Worm (Caenorhabditis elegans) whole organism, late embryonic: Measurements from ENCODE around the gene his-69.

ENCODE experiments used
- C38D4.7 ChIP-seq: fragments of 200-800 bp; sonication (Bioruptor generic); optimal IDR thresholded peaks from 2 replicates; lab custom pipeline; 2018; ENCODE audit warnings: mild to moderate bottlenecking, missing genetic modification characterization, moderate library complexity, missing compliant biosample characterization
- F13H6.1 ChIP-seq: sonication (generic microtip); optimal IDR thresholded peaks from 2 replicates; lab custom pipeline; 2016; ENCODE audit warnings: missing genetic modification characterization, missing compliant biosample characterization
- T23F11.4 ChIP-seq: fragments of 200-800 bp; sonication (Bioruptor generic); optimal IDR thresholded peaks from 2 replicates; lab custom pipeline; 2018; ENCODE audit warnings: mild to moderate bottlenecking, missing genetic modification characterization, missing compliant biosample characterization
- Y22D7AL.16 ChIP-seq: sonication (generic microtip); optimal IDR thresholded peaks from 2 replicates; lab custom pipeline; 2016; ENCODE audit warnings: missing genetic modification characterization, missing compliant biosample characterization
- ahr-1 ChIP-seq: sonication (generic microtip); optimal IDR thresholded peaks from 2 replicates; lab custom pipeline; 2016; ENCODE audit warnings: missing genetic modification characterization, missing compliant biosample characterization
- ama-1 ChIP-seq: fragments of 150-350 bp; optimal IDR thresholded peaks from 2 replicates; lab custom pipeline; 2014
- ceh-18 ChIP-seq: sonication (generic microtip); optimal IDR thresholded peaks from 2 replicates; lab custom pipeline; 2016; ENCODE audit warnings: missing genetic modification characterization, missing compliant biosample characterization
- ceh-22 ChIP-seq: sonication (generic microtip); optimal IDR thresholded peaks from 2 replicates; lab custom pipeline; 2017; ENCODE audit warnings: missing biosample characterization, missing genetic modification characterization
- ceh-24 ChIP-seq: sonication (generic microtip); optimal IDR thresholded peaks from 2 replicates; lab custom pipeline; 2016; ENCODE audit warnings: mild to moderate bottlenecking, missing genetic modification characterization, missing compliant biosample characterization
- ceh-30 ChIP-seq: fragments of 150-350 bp; optimal IDR thresholded peaks from 2 replicates; lab custom pipeline; 2014; ENCODE audit warnings: missing biosample characterization, missing genetic modification characterization
- ceh-31 ChIP-seq: sonication (generic microtip); optimal IDR thresholded peaks from 2 replicates; lab custom pipeline; 2016; ENCODE audit warnings: missing genetic modification characterization, missing compliant biosample characterization
- ceh-34 ChIP-seq: sonication (generic microtip); optimal IDR thresholded peaks from 2 replicates; lab custom pipeline; 2016; ENCODE audit warnings: mild to moderate bottlenecking, missing genetic modification characterization, missing compliant biosample characterization
- ceh-48 ChIP-seq: sonication (generic microtip); optimal IDR thresholded peaks from 2 replicates; lab custom pipeline; 2016; ENCODE audit warnings: missing genetic modification characterization, inconsistent platforms, missing compliant biosample characterization
- ceh-6 ChIP-seq: fragments of 200-800 bp; sonication (Bioruptor generic); optimal IDR thresholded peaks from 2 replicates; lab custom pipeline; 2018; ENCODE audit warnings: mild to moderate bottlenecking, missing genetic modification characterization, missing compliant biosample characterization
- dve-1 ChIP-seq: sonication (generic microtip); optimal IDR thresholded peaks from 2 replicates; lab custom pipeline; 2017; ENCODE audit warnings: antibody characterized with exemption, mild to moderate bottlenecking, missing genetic modification characterization, missing compliant biosample characterization
- elt-2 ChIP-seq: sonication (generic microtip); optimal IDR thresholded peaks from 2 replicates; lab custom pipeline; 2016; ENCODE audit warnings: missing genetic modification reagents, missing genetic modification characterization, missing compliant biosample characterization
- ets-4 ChIP-seq: sonication (generic microtip); optimal IDR thresholded peaks from 2 replicates; lab custom pipeline; 2016; ENCODE audit warnings: missing genetic modification characterization, missing compliant biosample characterization
- eyg-1 ChIP-seq: sonication (generic microtip); optimal IDR thresholded peaks from 2 replicates; lab custom pipeline; 2016; ENCODE audit warnings: missing genotype, missing genetic modification characterization, missing compliant biosample characterization
- gmeb-2 ChIP-seq: sonication (generic microtip); optimal IDR thresholded peaks from 2 replicates; lab custom pipeline; 2016; ENCODE audit warnings: missing genetic modification characterization, inconsistent platforms, missing compliant biosample characterization
- hlh-13 ChIP-seq: fragments of 200-800 bp; sonication (Bioruptor generic); optimal IDR thresholded peaks from 2 replicates; lab custom pipeline; 2018; ENCODE audit warnings: mild to moderate bottlenecking, missing genetic modification characterization, missing compliant biosample characterization
- hlh-15 ChIP-seq: sonication (generic microtip); optimal IDR thresholded peaks from 2 replicates; lab custom pipeline; 2016; ENCODE audit warnings: missing genetic modification characterization, missing compliant biosample characterization
- hlh-30 ChIP-seq: sonication (generic microtip); optimal IDR thresholded peaks from 2 replicates; lab custom pipeline; 2017; ENCODE audit warnings: antibody characterized with exemption, missing genetic modification characterization, missing compliant biosample characterization; ENCODE audit not compliant: insufficient read depth
- hlh-8 ChIP-seq: sonication (generic microtip); optimal IDR thresholded peaks from 2 replicates; lab custom pipeline; 2016; ENCODE audit warnings: missing genotype, missing genetic modification characterization, missing compliant biosample characterization
- npax-4 ChIP-seq: sonication (generic microtip); optimal IDR thresholded peaks from 2 replicates; lab custom pipeline; 2016; ENCODE audit warnings: missing genetic modification characterization, missing compliant biosample characterization
- pag-3 ChIP-seq: sonication (generic microtip); optimal IDR thresholded peaks from 2 replicates; lab custom pipeline; 2016; ENCODE audit warnings: missing compliant biosample characterization, missing genetic modification characterization, borderline replicate concordance
- pat-9 ChIP-seq: fragments of 200-800 bp; sonication (Bioruptor generic); optimal IDR thresholded peaks from 2 replicates; lab custom pipeline; 2018; ENCODE audit warnings: mild to moderate bottlenecking, missing genetic modification characterization, moderate library complexity, missing compliant biosample characterization
- pqm-1 ChIP-seq: sonication (generic microtip); optimal IDR thresholded peaks from 2 replicates; lab custom pipeline; 2016; ENCODE audit warnings: missing genetic modification characterization, missing compliant biosample characterization
- pros-1 ChIP-seq: fragments of 150-350 bp; optimal IDR thresholded peaks from 2 replicates; lab custom pipeline; 2014; ENCODE audit warnings: missing biosample characterization, missing genetic modification reagents, missing genetic modification characterization
- ref-2 ChIP-seq: sonication (generic microtip); optimal IDR thresholded peaks from 2 replicates; lab custom pipeline; 2016; ENCODE audit warnings: missing genetic modification characterization, missing compliant biosample characterization
- sox-2 ChIP-seq: fragments of 200-800 bp; sonication (Bioruptor generic); IDR thresholded peaks from 2 replicates; pipeline ENCODE4 v1.3.6; 2022; ENCODE audit warnings: missing genetic modification reagents, missing genetic modification characterization, missing compliant biosample characterization
- tbx-7 ChIP-seq: sonication (generic microtip); optimal IDR thresholded peaks from 2 replicates; lab custom pipeline; 2016; ENCODE audit warnings: missing genotype, missing genetic modification characterization, missing compliant biosample characterization
- unc-86 ChIP-seq: sonication (generic microtip); optimal IDR thresholded peaks from 2 replicates; lab custom pipeline; 2016; ENCODE audit warnings: missing genetic modification characterization, missing compliant biosample characterization
- zip-5 ChIP-seq: sonication (generic microtip); optimal IDR thresholded peaks from 2 replicates; lab custom pipeline; 2016; ENCODE audit warnings: missing genetic modification characterization, missing compliant biosample characterization
- ztf-16 ChIP-seq: sonication (generic microtip); optimal IDR thresholded peaks from 2 replicates; lab custom pipeline; 2017; ENCODE audit warnings: missing genetic modification characterization, missing compliant biosample characterization

The his-69 gene

ce11 chrIII:4098751-4099150 lies 40.2 kb upstream of the his-69 start:
- no peak for TF ChIP-seq ceh-22 (tag; lab: Kevin White, UChicago)
- TF ChIP-seq gmeb-2 (tag; lab: Kevin White, UChicago): no peak
- no peak for TF ChIP-seq ceh-6 (GFP tag; lab: Kevin White, UChicago)
- TF ChIP-seq npax-4: no peak
- no peak for TF ChIP-seq hlh-8 (tag; lab: Kevin White, UChicago)
- TF ChIP-seq elt-2 (tag; lab: Kevin White, UChicago): no peak
- TF ChIP-seq T23F11.4 (GFP tag; lab: Kevin White, UChicago): no peak
- TF ChIP-seq F13H6.1: no peak
- TF ChIP-seq pag-3: no peak
- TF ChIP-seq pqm-1 (tag; lab: Kevin White, UChicago): no peak
- TF ChIP-seq eyg-1 (tag; lab: Kevin White, UChicago): no peak
- TF ChIP-seq ceh-34 (tag; lab: Kevin White, UChicago): no peak
- no peak for TF ChIP-seq ztf-16 (tag; lab: Kevin White, UChicago)
- no peak for TF ChIP-seq unc-86 (tag; lab: Kevin White, UChicago)
- no peak for TF ChIP-seq Y22D7AL.16
- no peak for TF ChIP-seq ahr-1 (tag; lab: Kevin White, UChicago)
- TF ChIP-seq ref-2: no peak

DNA sequence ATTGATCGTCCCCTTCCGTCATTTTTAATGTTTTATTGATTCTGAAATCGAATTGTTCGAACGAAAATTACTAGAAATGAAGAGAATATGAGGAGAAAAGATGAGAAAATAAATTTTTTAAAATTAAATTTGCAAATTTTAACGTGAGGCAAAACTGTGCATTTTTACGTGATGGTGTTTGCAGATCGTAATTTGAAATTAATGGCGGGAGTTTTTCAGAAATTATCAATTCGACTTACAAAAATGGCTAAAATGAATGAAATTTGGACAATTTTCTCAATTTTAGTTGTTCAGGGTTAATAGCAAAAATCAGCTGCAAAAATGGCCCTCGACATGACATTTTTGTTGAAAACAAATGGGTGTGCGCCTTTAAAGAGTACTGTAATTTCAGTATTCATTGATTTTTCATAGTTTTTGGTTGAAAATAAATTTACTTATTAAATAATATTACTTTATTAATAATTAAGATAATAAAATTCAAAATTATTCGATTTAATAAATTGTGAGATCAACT lies 39.6 kb upstream of the his-69 start, which contains the start of gene rei-1:
Gene rei-1 (minus strand): TSS at position 84 of the 514 bp plus-strand sequence.
- TF ChIP-seq ceh-31 (no peak), dve-1 (tag; lab: Kevin White, UChicago) (no peak), ets-4 (no peak)

DNA sequence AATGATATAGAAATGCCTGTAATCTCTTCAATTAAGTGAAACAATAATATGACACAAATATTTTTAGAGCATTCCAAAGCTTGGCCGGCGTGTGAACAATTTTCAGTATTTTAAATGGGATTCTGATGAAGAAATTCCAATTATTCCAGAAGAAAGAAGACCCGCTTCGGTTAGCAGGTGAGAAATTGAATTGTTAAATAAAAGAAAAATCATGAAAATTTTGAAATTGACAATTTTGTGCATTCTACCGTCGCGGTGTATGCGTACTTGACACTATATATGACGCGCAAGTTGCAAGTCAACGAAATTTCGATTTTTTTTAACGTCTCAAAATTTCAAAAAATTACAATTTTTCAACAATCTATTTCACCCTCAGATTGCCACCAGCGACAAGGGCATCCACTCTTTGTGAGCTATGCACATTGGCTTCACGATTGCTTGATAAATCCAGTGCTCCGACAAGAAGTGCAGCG lies 37.9 kb upstream of the his-69 start:
- TF ChIP-seq ama-1 (lab: Kevin White, UChicago): no peak
- TF ChIP-seq sox-2 (GFP tag; lab: Robert Waterston, UW): no peak
- no peak for TF ChIP-seq pag-3
- TF ChIP-seq eyg-1 (tag; lab: Kevin White, UChicago): no peak
- TF ChIP-seq ref-2: no peak
- no peak for TF ChIP-seq tbx-7 (tag; lab: Kevin White, UChicago)
- TF ChIP-seq hlh-13 (GFP tag; lab: Kevin White, UChicago): no peak
- TF ChIP-seq unc-86 (tag; lab: Kevin White, UChicago): no peak
- no peak for TF ChIP-seq ceh-30
- no peak for TF ChIP-seq hlh-30 (tag; lab: Kevin White, UChicago)

- no peak for TF ChIP-seq hlh-15 (tag; lab: Kevin White, UChicago)
- no peak for TF ChIP-seq ceh-31
- TF ChIP-seq ceh-18 (tag; lab: Kevin White, UChicago): no peak
- TF ChIP-seq pros-1: no peak
- no peak for TF ChIP-seq C38D4.7
- no peak for TF ChIP-seq zip-5 (tag; lab: Kevin White, UChicago)
- TF ChIP-seq ceh-48 (tag; lab: Kevin White, UChicago): no peak
Measured at ce11 chrIII:4095441-4096095, 37.0 kb upstream of the his-69 start, which contains the start of gene C03C10.7. TSS of gene C03C10.7 (plus strand) at chrIII:4096045.

- TF ChIP-seq ceh-24 (tag; lab: Kevin White, UChicago) (no peak), pat-9 (tag; lab: Kevin White, UChicago) (peak; percentile 16)
Measured at ce11 chrIII:4094681-4095080, 36.1 kb upstream of the his-69 start, which contains the start of gene rnr-2. TSS of gene rnr-2 (minus strand) at chrIII:4094921.
